Fruit fly (Drosophila melanogaster): ENCODE data around the gene Bre1.

Gene Bre1

dm6 chr3L:5764922-5765843 lies 28.8 kb downstream of the Bre1 start, which contains the start of gene CG10576 (continued):
- TF ChIP-seq CG10431 (GFP tag; optimal IDR thresholded peaks at IDR 0.05) (no peak), trem (tag; optimal IDR thresholded peaks at IDR 0.05) (peak; percentile 95), CG32767 (GFP tag; IDR thresholded peaks at IDR 0.05) (no peak), tup (GFP tag; optimal IDR thresholded peaks at IDR 0.05) (no peak), org-1 (GFP tag; optimal IDR thresholded peaks at IDR 0.05) (no peak), CG2712 (tag; optimal IDR thresholded peaks at IDR 0.05) (no peak), CG18619 (GFP tag; optimal IDR thresholded peaks at IDR 0.05) (no peak), CG7357 (GFP tag; IDR thresholded peaks at IDR 0.05) (no peak), lilli (GFP tag; optimal IDR thresholded peaks at IDR 0.05) (peak; percentile 24), cad (GFP tag; optimal IDR thresholded peaks at IDR 0.05) (no peak), CG10321 (GFP tag; IDR thresholded peaks at IDR 0.05) (no peak), CG1602 (GFP tag; optimal IDR thresholded peaks at IDR 0.05) (no peak), kay (GFP tag; optimal IDR thresholded peaks at IDR 0.05) (no peak), crc (GFP tag; optimal IDR thresholded peaks at IDR 0.05) (no peak), dati (GFP tag; IDR thresholded peaks at IDR 0.05) (no peak), CG11504 (tag; optimal IDR thresholded peaks at IDR 0.05) (no peak), CG30020 (tag; optimal IDR thresholded peaks at IDR 0.05) (no peak), CG3407 (GFP tag; optimal IDR thresholded peaks at IDR 0.05) (no peak), CG9727 (GFP tag; optimal IDR thresholded peaks at IDR 0.05) (peak; percentile 22), CG4617 (GFP tag; optimal IDR thresholded peaks at IDR 0.05; ENCODE audit: borderline replicate concordance) (no peak), CG7963 (GFP tag; IDR thresholded peaks at IDR 0.05; ENCODE audit: partially characterized antibody) (no peak), esg (GFP tag; conservative IDR thresholded peaks at IDR 0.05) (no peak), lmd (GFP tag; IDR thresholded peaks at IDR 0.05) (no peak), CG11696 (GFP tag; IDR thresholded peaks at IDR 0.05) (no peak), chm (GFP tag; IDR thresholded peaks at IDR 0.05) (no peak), tap (tag; optimal IDR thresholded peaks at IDR 0.05) (no peak), Sin3A (optimal IDR thresholded peaks at IDR 0.05) (peak; percentile 94), ash1 (GFP tag; optimal IDR thresholded peaks at IDR 0.05) (no peak), Bteb2 (GFP tag; optimal IDR thresholded peaks at IDR 0.05) (no peak), br (optimal IDR thresholded peaks at IDR 0.05) (no peak), Dip3 (GFP tag; optimal IDR thresholded peaks at IDR 0.05) (no peak), Atf6 (GFP tag; IDR thresholded peaks at IDR 0.05) (no peak), cato (GFP tag; optimal IDR thresholded peaks at IDR 0.05; ENCODE audit: borderline replicate concordance) (no peak), CG2202 (tag; optimal IDR thresholded peaks at IDR 0.05) (no peak), Abd-B (GFP tag; optimal IDR thresholded peaks at IDR 0.05) (no peak), usp (GFP tag; optimal IDR thresholded peaks at IDR 0.05) (no peak), CG4707 (GFP tag; optimal IDR thresholded peaks at IDR 0.05) (no peak), oc (tag; optimal IDR thresholded peaks at IDR 0.05) (no peak), CG3995 (GFP tag; optimal IDR thresholded peaks at IDR 0.05) (peak; percentile 17), CG18764 (GFP tag; optimal IDR thresholded peaks at IDR 0.05) (no peak), CG13894 (tag; optimal IDR thresholded peaks at IDR 0.05) (no peak), CG4424 (GFP tag; optimal IDR thresholded peaks at IDR 0.05) (no peak), CG2120 (GFP tag; optimal IDR thresholded peaks at IDR 0.05) (peak; percentile 39), NC2α (GFP tag; optimal IDR thresholded peaks at IDR 0.05) (no peak), Hr51 (GFP tag; optimal IDR thresholded peaks at IDR 0.05) (no peak), Lim3 (GFP tag; IDR thresholded peaks at IDR 0.05) (no peak), inv (GFP tag; IDR thresholded peaks at IDR 0.05; ENCODE audit: partially characterized antibody) (peak; percentile 58), D19A (tag; optimal IDR thresholded peaks at IDR 0.05) (no peak), gsb-n (tag; optimal IDR thresholded peaks at IDR 0.05) (no peak), CG14710 (tag; optimal IDR thresholded peaks at IDR 0.05) (peak; percentile 78), odd (GFP tag; optimal IDR thresholded peaks at IDR 0.05) (no peak)

Data from whole organism, embryonic.